Fruit fly (Drosophila melanogaster) whole organism, embryonic: ENCODE data around the gene Rab3-GAP.

Source experiments
- Antp ChIP-seq: fragments of 200-800 bp; sonication (Bioruptor generic); optimal IDR thresholded peaks from 3 replicates; lab custom pipeline; 2016; ENCODE audit warnings: missing biosample characterization, missing genetic modification characterization
- CG11085 ChIP-seq: fragments of 200-800 bp; sonication (Bioruptor generic); IDR thresholded peaks from 2 replicates; pipeline ENCODE4 v1.3.6; 2022; ENCODE audit warnings: missing biosample characterization, missing genetic modification characterization
- CG11398 ChIP-seq: fragments of 200-800 bp; sonication (Bioruptor generic); optimal IDR thresholded peaks from 2 replicates; lab custom pipeline; 2016; ENCODE audit warnings: missing biosample characterization, missing genetic modification characterization
- CG12391 ChIP-seq: fragments of 200-800 bp; sonication (Bioruptor generic); optimal IDR thresholded peaks from 3 replicates; lab custom pipeline; 2018; ENCODE audit warnings: missing biosample characterization, mild to moderate bottlenecking, missing genetic modification characterization, moderate library complexity
- CG12659 ChIP-seq: fragments of 200-800 bp; sonication (Bioruptor generic); optimal IDR thresholded peaks from 3 replicates; lab custom pipeline; 2017; ENCODE audit warnings: mild to moderate bottlenecking, missing biosample characterization, missing genetic modification reagents, missing genetic modification characterization
- CG13424 ChIP-seq: fragments of 200-800 bp; sonication (Bioruptor generic); optimal IDR thresholded peaks from 2 replicates; lab custom pipeline; 2019; ENCODE audit warnings: missing biosample characterization, mild to moderate bottlenecking, missing genetic modification characterization, moderate library complexity
- CG15514 ChIP-seq: fragments of 200-800 bp; sonication (Bioruptor generic); optimal IDR thresholded peaks from 3 replicates; lab custom pipeline; 2017; ENCODE audit warnings: missing biosample characterization, missing genetic modification characterization, mild to moderate bottlenecking, moderate library complexity, missing genetic modification reagents
- CG16779 ChIP-seq: fragments of 200-800 bp; sonication (Bioruptor generic); IDR thresholded peaks from 2 replicates; pipeline ENCODE4 v1.3.6; 2022; ENCODE audit warnings: missing biosample characterization, missing genetic modification characterization
- CG16863 ChIP-seq: fragments of 200-800 bp; sonication (Bioruptor generic); optimal IDR thresholded peaks from 3 replicates; lab custom pipeline; 2016; ENCODE audit warnings: missing biosample characterization, missing genetic modification characterization
- CG17568 ChIP-seq: fragments of 200-800 bp; sonication (Bioruptor generic); optimal IDR thresholded peaks from 2 replicates; lab custom pipeline; 2018; ENCODE audit warnings: missing biosample characterization, mild to moderate bottlenecking, missing genetic modification characterization, moderate library complexity
- CG17829 ChIP-seq: fragments of 200-800 bp; optimal IDR thresholded peaks from 2 replicates; lab custom pipeline; 2019; ENCODE audit warnings: missing biosample characterization, mild to moderate bottlenecking, missing genetic modification characterization, moderate library complexity
- CG18619 ChIP-seq: fragments of 200-800 bp; sonication (Bioruptor generic); optimal IDR thresholded peaks from 3 replicates; lab custom pipeline; 2017; ENCODE audit warnings: missing biosample characterization, mild to moderate bottlenecking, missing genetic modification characterization
- CG2116 ChIP-seq: fragments of 200-800 bp; sonication (Bioruptor generic); optimal IDR thresholded peaks from 3 replicates; lab custom pipeline; 2018; ENCODE audit warnings: missing biosample characterization, mild to moderate bottlenecking, missing genetic modification characterization
- CG30431 ChIP-seq: fragments of 200-800 bp; sonication (Bioruptor generic); optimal IDR thresholded peaks from 2 replicates; lab custom pipeline; 2017; ENCODE audit warnings: missing biosample characterization, missing genetic modification characterization
- CG4328 ChIP-seq: fragments of 200-800 bp; sonication (Bioruptor generic); optimal IDR thresholded peaks from 3 replicates; lab custom pipeline; 2017; ENCODE audit warnings: missing biosample characterization, missing genetic modification reagents, missing genetic modification characterization
- CG4617 ChIP-seq: fragments of 200-800 bp; sonication (Bioruptor generic); optimal IDR thresholded peaks from 3 replicates; lab custom pipeline; 2016; ENCODE audit warnings: missing biosample characterization, missing genetic modification characterization, borderline replicate concordance
- CG5245 ChIP-seq: fragments of 200-800 bp; sonication (Bioruptor generic); optimal IDR thresholded peaks from 3 replicates; lab custom pipeline; 2016; ENCODE audit warnings: missing biosample characterization, missing genetic modification characterization
- CG8359 ChIP-seq: fragments of 200-800 bp; sonication (Bioruptor generic); optimal IDR thresholded peaks from 2 replicates; lab custom pipeline; 2017; ENCODE audit warnings: missing biosample characterization, mild to moderate bottlenecking, missing genetic modification characterization, borderline replicate concordance
- Chrac-16 ChIP-seq: fragments of 200-800 bp; sonication (Bioruptor generic); optimal IDR thresholded peaks from 3 replicates; lab custom pipeline; 2016; ENCODE audit warnings: missing biosample characterization, missing genetic modification characterization
- Dek ChIP-seq: fragments of 200-800 bp; sonication (Bioruptor generic); optimal IDR thresholded peaks from 3 replicates; lab custom pipeline; 2019; ENCODE audit warnings: missing biosample characterization, mild to moderate bottlenecking, missing genetic modification characterization, moderate library complexity
- Ets97D ChIP-seq: fragments of 200-800 bp; sonication (Bioruptor generic); optimal IDR thresholded peaks from 3 replicates; lab custom pipeline; 2016; ENCODE audit warnings: missing biosample characterization, missing genetic modification characterization
- HmgZ ChIP-seq: fragments of 200-800 bp; sonication (Bioruptor generic); optimal IDR thresholded peaks from 2 replicates; lab custom pipeline; 2018; ENCODE audit warnings: missing biosample characterization, mild to moderate bottlenecking, missing genetic modification characterization
- Lim3 ChIP-seq: fragments of 200-800 bp; sonication (Bioruptor generic); IDR thresholded peaks from 2 replicates; pipeline ENCODE4 v1.3.6; 2022; ENCODE audit warnings: missing biosample characterization, missing genetic modification characterization
- Mad ChIP-seq: fragments of 200-800 bp; sonication (Bioruptor generic); optimal IDR thresholded peaks from 2 replicates; lab custom pipeline; 2016; ENCODE audit warnings: missing biosample characterization, missing genetic modification characterization
- Med ChIP-seq: fragments of 200-800 bp; sonication (Bioruptor generic); peaks from one replicate; lab custom pipeline; 2016; ENCODE audit warnings: missing biosample characterization, missing genetic modification characterization, mild to moderate bottlenecking, inconsistent platforms, moderate library complexity
- Sox100B ChIP-seq: fragments of 200-800 bp; sonication (Bioruptor generic); optimal IDR thresholded peaks from 3 replicates; lab custom pipeline; 2018; ENCODE audit warnings: missing biosample characterization, mild to moderate bottlenecking, missing genetic modification characterization
- Sox102F ChIP-seq: fragments of 200-800 bp; sonication (Bioruptor generic); optimal IDR thresholded peaks from 2 replicates; lab custom pipeline; 2018; ENCODE audit warnings: missing biosample characterization, mild to moderate bottlenecking, missing genetic modification characterization, moderate library complexity
- Sry-δ ChIP-seq: fragments of 200-800 bp; sonication (Bioruptor generic); optimal IDR thresholded peaks from 2 replicates; lab custom pipeline; 2016; ENCODE audit warnings: missing biosample characterization, missing genetic modification characterization
- Xbp1 ChIP-seq: fragments of 200-800 bp; sonication (Bioruptor generic); optimal IDR thresholded peaks from 3 replicates; lab custom pipeline; 2016; ENCODE audit warnings: missing biosample characterization, mild to moderate bottlenecking, missing genetic modification characterization
- amos ChIP-seq: fragments of 200-800 bp; sonication (Bioruptor generic); IDR thresholded peaks from 2 replicates; pipeline ENCODE4 v1.3.6; 2022; ENCODE audit warnings: missing biosample characterization, missing genetic modification characterization; ENCODE audit not compliant: partially characterized antibody
- ara ChIP-seq: fragments of 200-800 bp; sonication (Bioruptor generic); IDR thresholded peaks from 2 replicates; pipeline ENCODE4 v1.3.6; 2022; ENCODE audit warnings: missing biosample characterization, missing genetic modification characterization
- bbx ChIP-seq: fragments of 200-800 bp; sonication (Bioruptor generic); IDR thresholded peaks from 2 replicates; pipeline ENCODE4 v1.3.6; 2022; ENCODE audit warnings: missing biosample characterization, missing genetic modification characterization; ENCODE audit not compliant: partially characterized antibody
- chif ChIP-seq, 2 experiments: fragments of 200-800 bp; sonication (Bioruptor generic); optimal IDR thresholded peaks; 3 replicates each; lab custom pipeline; 2016; ENCODE audit warnings: missing biosample characterization in 2 of 2, missing genetic modification characterization in 2 of 2
- dimm ChIP-seq: fragments of 200-800 bp; sonication (Bioruptor generic); IDR thresholded peaks from 2 replicates; pipeline ENCODE4 v1.3.6; 2022; ENCODE audit warnings: missing biosample characterization, missing genetic modification characterization
- en ChIP-seq: fragments of 200-800 bp; sonication (Bioruptor generic); optimal IDR thresholded peaks from 2 replicates; lab custom pipeline; 2016; ENCODE audit warnings: missing biosample characterization, missing genetic modification characterization
- grau ChIP-seq: fragments of 200-800 bp; optimal IDR thresholded peaks from 3 replicates; lab custom pipeline; 2019; ENCODE audit warnings: missing biosample characterization, mild to moderate bottlenecking, missing genetic modification characterization, moderate library complexity
- gt ChIP-seq: fragments of 200-800 bp; sonication (Bioruptor generic); IDR thresholded peaks from 2 replicates; pipeline ENCODE4 v1.3.6; 2022; ENCODE audit warnings: missing biosample characterization, missing genetic modification characterization
- ham ChIP-seq: fragments of 200-800 bp; sonication (Bioruptor generic); IDR thresholded peaks from 2 replicates; pipeline ENCODE4 v1.3.6; 2022; ENCODE audit warnings: missing biosample characterization, missing genetic modification characterization
- kah ChIP-seq: fragments of 200-800 bp; sonication (Bioruptor generic); optimal IDR thresholded peaks from 2 replicates; lab custom pipeline; 2018; ENCODE audit warnings: missing biosample characterization, mild to moderate bottlenecking, missing genetic modification characterization
- lab ChIP-seq: fragments of 200-800 bp; sonication (Bioruptor generic); optimal IDR thresholded peaks from 3 replicates; lab custom pipeline; 2017; ENCODE audit warnings: missing biosample characterization, missing genetic modification characterization, mild to moderate bottlenecking, moderate library complexity, missing genetic modification reagents
- lola ChIP-seq, 3 experiments: fragments of >200 bp in 2 of 3; fragments of 200-800 bp in 1 of 3; sonication (Bioruptor generic) in 1 of 3; optimal IDR thresholded peaks; 2 replicates each; lab custom pipeline; 2017 to 2019; ENCODE audit warnings: missing biosample characterization in 3 of 3, missing genetic modification characterization in 3 of 3, mild to moderate bottlenecking in 1 of 3, moderate library complexity in 1 of 3
- nmo ChIP-seq: fragments of 200-800 bp; sonication (Bioruptor generic); optimal IDR thresholded peaks from 2 replicates; lab custom pipeline; 2018; ENCODE audit warnings: missing biosample characterization, mild to moderate bottlenecking, missing genetic modification characterization, moderate library complexity
- odd ChIP-seq: fragments of 200-800 bp; sonication (Bioruptor generic); optimal IDR thresholded peaks from 2 replicates; lab custom pipeline; 2017; ENCODE audit warnings: missing biosample characterization, mild to moderate bottlenecking, missing genetic modification characterization
- peb ChIP-seq: fragments of 200-800 bp; sonication (Bioruptor generic); IDR thresholded peaks from 2 replicates; pipeline ENCODE4 v1.3.6; 2022; ENCODE audit warnings: missing biosample characterization, missing genetic modification characterization
- sd ChIP-seq: fragments of 200-800 bp; sonication (Bioruptor generic); optimal IDR thresholded peaks from 3 replicates; lab custom pipeline; 2018; ENCODE audit warnings: missing biosample characterization, mild to moderate bottlenecking, missing genetic modification characterization, moderate library complexity
- shn ChIP-seq: fragments of 200-800 bp; sonication (Bioruptor generic); optimal IDR thresholded peaks from 3 replicates; lab custom pipeline; 2016; ENCODE audit warnings: missing biosample characterization, missing genetic modification characterization
- slp2 ChIP-seq: fragments of 200-800 bp; sonication (Bioruptor generic); optimal IDR thresholded peaks from 2 replicates; lab custom pipeline; 2016; ENCODE audit warnings: missing biosample characterization, missing genetic modification characterization

Gene Rab3-GAP

DNA sequence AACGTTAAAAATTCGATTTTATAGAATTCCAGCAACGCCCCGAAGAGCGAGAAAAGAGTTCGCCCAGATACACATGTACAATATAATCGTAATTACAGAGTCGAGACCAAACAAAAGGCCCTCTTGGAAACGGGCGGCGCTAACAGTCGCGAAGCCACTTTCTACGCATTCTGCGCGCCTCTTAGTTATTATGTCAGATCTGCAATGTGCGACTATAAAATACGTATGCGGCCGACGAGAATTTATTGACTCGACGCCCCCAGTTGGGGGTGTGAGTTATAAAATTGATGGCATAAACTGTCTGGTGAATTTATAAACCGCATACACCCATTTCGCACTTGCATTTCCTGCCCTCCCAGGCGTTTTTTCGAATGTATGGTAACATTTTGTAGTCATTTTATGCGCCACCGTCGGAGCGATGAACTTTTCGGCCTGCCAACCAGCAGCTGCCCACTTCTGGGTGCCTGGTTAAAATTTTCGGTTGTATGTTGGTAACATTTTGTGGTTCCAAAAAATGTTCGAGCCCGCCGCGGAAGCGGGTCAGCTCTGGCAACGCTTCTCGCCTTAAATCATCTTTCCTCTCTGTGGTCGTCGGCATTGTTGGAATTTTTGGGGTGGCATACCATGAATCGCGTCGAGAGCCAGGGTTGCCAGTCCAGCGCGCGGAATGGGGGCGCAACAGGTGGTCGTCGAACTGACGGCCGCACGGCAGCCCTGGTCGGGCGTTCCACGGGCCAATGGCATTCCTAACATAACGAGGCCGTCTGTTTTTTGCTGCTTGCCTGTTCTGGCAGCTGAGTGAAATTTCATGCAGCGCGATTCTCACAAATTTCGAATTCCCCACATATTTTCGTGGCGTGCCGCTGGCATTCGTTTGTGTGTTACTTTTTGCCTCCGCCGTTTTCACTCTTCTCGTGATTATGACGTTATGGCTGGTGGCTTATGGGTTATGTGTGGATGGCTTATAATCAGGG is 51.0 kb downstream of the Rab3-GAP start (continued):
- TF ChIP-seq CG12391 (tag; lab: Kevin White, UChicago) (peak; percentile 67), CG17568 (GFP tag; lab: Kevin White, UChicago) (peak; percentile 45), gt (no peak), ham (GFP tag; lab: Robert Waterston, UW) (no peak), bbx (GFP tag; lab: Robert Waterston, UW) (no peak), Antp (GFP tag; lab: Kevin White, UChicago) (peak; percentile 85), CG5245 (GFP tag; lab: Kevin White, UChicago) (peak; percentile 84), CG11398 (GFP tag; lab: Kevin White, UChicago) (peak; percentile 57), CG13424 (tag; lab: Kevin White, UChicago) (peak; percentile 55), CG4617 (GFP tag; lab: Kevin White, UChicago) (no peak), CG12659 (GFP tag; lab: Kevin White, UChicago) (peak; percentile 74), dimm (GFP tag; lab: Robert Waterston, UW) (no peak), Med (GFP tag; lab: Kevin White, UChicago) (peak; percentile 98), amos (no peak), Xbp1 (GFP tag; lab: Kevin White, UChicago) (peak; percentile 77), en (GFP tag; lab: Kevin White, UChicago) (peak; percentile 38), Mad (GFP tag; lab: Kevin White, UChicago) (peak; percentile 80), Dek (tag; lab: Kevin White, UChicago) (peak; percentile 60), CG17829 (tag; lab: Kevin White, UChicago) (peak; percentile 98), Sox102F (peak; percentile 57), sd (tag; lab: Kevin White, UChicago) (peak; percentile 100), kah (GFP tag; lab: Kevin White, UChicago) (peak; percentile 100), Chrac-16 (GFP tag; lab: Kevin White, UChicago) (peak; percentile 64), nmo (peak; percentile 86), CG15514 (GFP tag; lab: Kevin White, UChicago) (peak; percentile 94), Ets97D (peak; percentile 76), CG2116 (GFP tag; lab: Kevin White, UChicago) (peak; percentile 21), Sox100B (GFP tag; lab: Kevin White, UChicago) (no peak), CG4328 (GFP tag; lab: Kevin White, UChicago) (peak; percentile 68), shn (GFP tag; lab: Kevin White, UChicago) (peak; percentile 87), Sry-δ (peak; percentile 49), CG11085 (GFP tag; lab: Robert Waterston, UW) (no peak), CG18619 (GFP tag; lab: Kevin White, UChicago) (peak; percentile 60), peb (GFP tag; lab: Robert Waterston, UW) (no peak), CG16863 (GFP tag; lab: Kevin White, UChicago) (peak; percentile 68), chif (GFP tag; optimal IDR thresholded peaks at IDR 0.05; lab: Kevin White, UChicago) (peak; percentile 49 to 61), CG16779 (no peak), odd (GFP tag; lab: Kevin White, UChicago) (peak; percentile 20), slp2 (GFP tag; lab: Kevin White, UChicago) (peak; percentile 21), Lim3 (no peak), grau (tag; lab: Kevin White, UChicago) (peak; percentile 72), lola (GFP tag; optimal IDR thresholded peaks at IDR 0.05; lab: Kevin White, UChicago) (no peak), ara (GFP tag; lab: Robert Waterston, UW) (no peak), lab (peak; percentile 94), HmgZ (peak; percentile 94), CG8359 (peak; percentile 35), CG30431 (peak; percentile 0)
